Worm (Caenorhabditis elegans) whole organism, L4/young adult: ENCODE data around the gene C47A10.12.

Source experiments
- W03F9.2 ChIP-seq: fragments of 150-350 bp; optimal IDR thresholded peaks from 2 replicates; lab custom pipeline; 2014; ENCODE audit warnings: missing biosample characterization, missing genetic modification characterization
- dao-5 ChIP-seq: sonication (generic microtip); optimal IDR thresholded peaks from 2 replicates; lab custom pipeline; 2016; ENCODE audit warnings: missing genotype, missing genetic modification characterization, moderate library complexity, missing compliant biosample characterization
- him-1 ChIP-seq: sonication (generic microtip); optimal IDR thresholded peaks from 2 replicates; lab custom pipeline; 2016; ENCODE audit warnings: missing genotype, missing genetic modification reagents, missing genetic modification characterization, missing compliant biosample characterization

DNA sequence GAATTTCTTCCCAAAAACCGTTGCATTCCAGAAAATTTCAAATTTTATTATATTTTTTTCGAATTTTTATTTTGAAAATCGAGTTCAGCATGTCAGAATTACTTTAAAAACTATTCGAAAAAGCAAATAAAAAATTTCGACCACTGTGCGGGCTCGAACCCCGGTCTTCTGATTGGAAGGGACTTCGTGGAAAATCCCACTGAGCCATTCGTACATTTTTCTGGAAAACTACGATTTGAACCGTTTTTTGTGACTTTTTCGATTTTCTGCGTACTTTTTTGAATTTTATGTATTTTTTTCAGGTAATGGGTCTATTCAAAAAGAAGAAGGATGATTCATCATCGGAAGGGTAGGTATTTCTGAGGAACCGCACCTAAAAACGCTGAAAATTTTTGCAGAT, 22.1 kb upstream of the C47A10.12 start, which contains the start of gene pgp-9:
- TF ChIP-seq him-1 (tag; lab: Kevin White, UChicago) (no peak), W03F9.2 (tag; lab: Kevin White, UChicago) (no peak), dao-5 (no peak)
